Fruit fly (Drosophila melanogaster) whole organism, embryonic: ENCODE results near the gene CG31675.

ENCODE experiments used
- Blimp-1 ChIP-seq: fragments of 200-800 bp; sonication (Bioruptor generic); optimal IDR thresholded peaks from 3 replicates; lab custom pipeline; 2018; ENCODE audit warnings: missing biosample characterization, missing genetic modification characterization, mild to moderate bottlenecking, moderate library complexity, missing genetic modification reagents
- CG1024 ChIP-seq: fragments of 200-800 bp; sonication (Bioruptor generic); IDR thresholded peaks from 2 replicates; pipeline ENCODE4 v1.3.6; 2022; ENCODE audit warnings: missing biosample characterization, missing genetic modification characterization
- CG10274 ChIP-seq: fragments of 200-800 bp; sonication (Bioruptor generic); optimal IDR thresholded peaks from 3 replicates; lab custom pipeline; 2017; ENCODE audit warnings: missing biosample characterization, mild to moderate bottlenecking, missing genetic modification characterization
- CG10431 ChIP-seq: fragments of 200-800 bp; sonication (Bioruptor generic); optimal IDR thresholded peaks from 3 replicates; lab custom pipeline; 2018; ENCODE audit warnings: missing biosample characterization, mild to moderate bottlenecking, missing genetic modification characterization
- CG10654 ChIP-seq: fragments of 200-800 bp; sonication (Bioruptor generic); optimal IDR thresholded peaks from 2 replicates; lab custom pipeline; 2016; ENCODE audit warnings: missing biosample characterization, missing genetic modification characterization
- CG12104 ChIP-seq: fragments of 200-800 bp; sonication (Bioruptor generic); optimal IDR thresholded peaks from 3 replicates; lab custom pipeline; 2016; ENCODE audit warnings: missing biosample characterization, missing genetic modification characterization
- CG12299 ChIP-seq: fragments of 200-800 bp; sonication (Bioruptor generic); optimal IDR thresholded peaks from 2 replicates; lab custom pipeline; 2018; ENCODE audit warnings: missing biosample characterization, mild to moderate bottlenecking, missing genetic modification characterization
- CG13424 ChIP-seq: fragments of 200-800 bp; sonication (Bioruptor generic); optimal IDR thresholded peaks from 2 replicates; lab custom pipeline; 2019; ENCODE audit warnings: missing biosample characterization, mild to moderate bottlenecking, missing genetic modification characterization, moderate library complexity
- CG2199 ChIP-seq: fragments of 200-800 bp; sonication (Bioruptor generic); IDR thresholded peaks from 3 replicates; pipeline ENCODE4 v1.3.6; 2022; ENCODE audit warnings: missing biosample characterization, missing genetic modification characterization
- CG2678 ChIP-seq: fragments of 200-800 bp; sonication (Bioruptor generic); optimal IDR thresholded peaks from 3 replicates; lab custom pipeline; 2019; ENCODE audit warnings: missing biosample characterization, mild to moderate bottlenecking, missing genetic modification characterization, moderate library complexity
- CG2889 ChIP-seq: fragments of 200-800 bp; sonication (Bioruptor generic); IDR thresholded peaks from 3 replicates; pipeline ENCODE4 v1.3.6; 2022; ENCODE audit warnings: missing biosample characterization, missing genetic modification characterization
- CG32772 ChIP-seq: fragments of 200-800 bp; sonication (Bioruptor generic); IDR thresholded peaks from 2 replicates; pipeline ENCODE4 v1.3.6; 2022; ENCODE audit warnings: missing biosample characterization, missing genetic modification characterization
- CG34376 ChIP-seq: fragments of 200-800 bp; sonication (Bioruptor generic); optimal IDR thresholded peaks from 2 replicates; lab custom pipeline; 2018; ENCODE audit warnings: missing biosample characterization, mild to moderate bottlenecking, missing genetic modification characterization
- CG42726 ChIP-seq: fragments of 200-800 bp; sonication (Bioruptor generic); IDR thresholded peaks from 2 replicates; pipeline ENCODE4 v1.3.6; 2022; ENCODE audit warnings: missing biosample characterization, missing genetic modification characterization; ENCODE audit not compliant: partially characterized antibody
- CG6813 ChIP-seq: fragments of 200-800 bp; sonication (Bioruptor generic); optimal IDR thresholded peaks from 2 replicates; lab custom pipeline; 2017; ENCODE audit warnings: missing biosample characterization, missing genetic modification characterization, mild to moderate bottlenecking, moderate library complexity, missing genetic modification reagents
- CG7271 ChIP-seq: fragments of 200-800 bp; sonication (Bioruptor generic); optimal IDR thresholded peaks from 2 replicates; lab custom pipeline; 2018; ENCODE audit warnings: missing biosample characterization, mild to moderate bottlenecking, missing genetic modification characterization, moderate library complexity
- CG8359 ChIP-seq: fragments of 200-800 bp; sonication (Bioruptor generic); optimal IDR thresholded peaks from 2 replicates; lab custom pipeline; 2017; ENCODE audit warnings: missing biosample characterization, mild to moderate bottlenecking, missing genetic modification characterization, borderline replicate concordance
- CG8388 ChIP-seq: fragments of 200-800 bp; sonication (Bioruptor generic); optimal IDR thresholded peaks from 2 replicates; lab custom pipeline; 2019; ENCODE audit warnings: missing biosample characterization, mild to moderate bottlenecking, missing genetic modification characterization, moderate library complexity
- CG8478 ChIP-seq: fragments of >200 bp; optimal IDR thresholded peaks from 2 replicates; lab custom pipeline; 2018
- CG9932 ChIP-seq: fragments of 200-800 bp; sonication (Bioruptor generic); IDR thresholded peaks from 2 replicates; pipeline ENCODE4 v1.3.6; 2022; ENCODE audit warnings: missing biosample characterization, missing genetic modification characterization
- Ets65A ChIP-seq: fragments of 200-800 bp; sonication (Bioruptor generic); peaks from one replicate; lab custom pipeline; 2016; ENCODE audit warnings: missing biosample characterization, missing genetic modification characterization
- Fer3 ChIP-seq: fragments of 200-800 bp; sonication (Bioruptor generic); optimal IDR thresholded peaks from 2 replicates; lab custom pipeline; 2018; ENCODE audit warnings: missing biosample characterization, mild to moderate bottlenecking, missing genetic modification characterization, moderate library complexity
- HLH3B ChIP-seq: fragments of 200-800 bp; sonication (Bioruptor generic); IDR thresholded peaks from 2 replicates; pipeline ENCODE4 v1.3.6; 2022; ENCODE audit warnings: missing biosample characterization, missing genetic modification characterization
- HLHmδ ChIP-seq: fragments of 200-800 bp; sonication (Bioruptor generic); optimal IDR thresholded peaks from 2 replicates; lab custom pipeline; 2018; ENCODE audit warnings: missing biosample characterization, mild to moderate bottlenecking, missing genetic modification characterization, moderate library complexity
- Hand ChIP-seq: fragments of 200-800 bp; sonication (Bioruptor generic); optimal IDR thresholded peaks from 2 replicates; lab custom pipeline; 2017; ENCODE audit warnings: mild to moderate bottlenecking, missing biosample characterization, missing genetic modification reagents, missing genetic modification characterization
- Jarid2 ChIP-seq: fragments of 200-800 bp; sonication (Bioruptor generic); optimal IDR thresholded peaks from 3 replicates; lab custom pipeline; 2017; ENCODE audit warnings: mild to moderate bottlenecking, missing biosample characterization, missing genetic modification reagents, missing genetic modification characterization
- Lim3 ChIP-seq: fragments of 200-800 bp; sonication (Bioruptor generic); IDR thresholded peaks from 2 replicates; pipeline ENCODE4 v1.3.6; 2022; ENCODE audit warnings: missing biosample characterization, missing genetic modification characterization
- MBD-R2 ChIP-seq: fragments of 200-800 bp; sonication (Bioruptor generic); IDR thresholded peaks from 2 replicates; pipeline ENCODE4 v1.3.6; 2022; ENCODE audit warnings: missing biosample characterization, missing genetic modification characterization
- Optix ChIP-seq: fragments of 200-800 bp; sonication (Bioruptor generic); IDR thresholded peaks from 3 replicates; pipeline ENCODE4 v1.3.6; 2022; ENCODE audit warnings: missing biosample characterization, missing genetic modification characterization
- PHDP ChIP-seq: fragments of 200-800 bp; sonication (Bioruptor generic); optimal IDR thresholded peaks from 3 replicates; lab custom pipeline; 2018; ENCODE audit warnings: missing biosample characterization, mild to moderate bottlenecking, missing genetic modification characterization, moderate library complexity
- Xbp1 ChIP-seq: fragments of 200-800 bp; sonication (Bioruptor generic); optimal IDR thresholded peaks from 3 replicates; lab custom pipeline; 2016; ENCODE audit warnings: missing biosample characterization, mild to moderate bottlenecking, missing genetic modification characterization
- az2 ChIP-seq: fragments of 200-800 bp; sonication (Bioruptor generic); optimal IDR thresholded peaks from 3 replicates; lab custom pipeline; 2016; ENCODE audit warnings: missing biosample characterization, missing genetic modification characterization
- bowl ChIP-seq: fragments of 200-800 bp; sonication (Bioruptor generic); IDR thresholded peaks from 2 replicates; pipeline ENCODE4 v1.3.6; 2022; ENCODE audit warnings: missing biosample characterization, missing genetic modification characterization
- crp ChIP-seq, 2 experiments: fragments of 200-800 bp; sonication (Bioruptor generic); optimal IDR thresholded peaks; 2 replicates in 1 of 2; 3 replicates in 1 of 2; lab custom pipeline; 2017; ENCODE audit warnings: missing biosample characterization in 2 of 2, missing genetic modification characterization in 2 of 2, mild to moderate bottlenecking in 1 of 2, moderate library complexity in 1 of 2
- dysf ChIP-seq: fragments of 200-800 bp; sonication (Bioruptor generic); IDR thresholded peaks from 3 replicates; pipeline ENCODE4 v1.3.6; 2022; ENCODE audit warnings: missing biosample characterization, missing genetic modification characterization
- ftz-f1 ChIP-seq: fragments of 200-800 bp; sonication (Bioruptor generic); optimal IDR thresholded peaks from 2 replicates; lab custom pipeline; 2016; ENCODE audit warnings: missing biosample characterization, missing genetic modification characterization
- her ChIP-seq: fragments of 200-800 bp; sonication (Bioruptor generic); optimal IDR thresholded peaks from 2 replicates; lab custom pipeline; 2016; ENCODE audit warnings: missing biosample characterization, missing genetic modification characterization
- kah ChIP-seq: fragments of 200-800 bp; sonication (Bioruptor generic); optimal IDR thresholded peaks from 2 replicates; lab custom pipeline; 2018; ENCODE audit warnings: missing biosample characterization, mild to moderate bottlenecking, missing genetic modification characterization
- lmd ChIP-seq: fragments of 200-800 bp; sonication (Bioruptor generic); IDR thresholded peaks from 2 replicates; pipeline ENCODE4 v1.3.6; 2022; ENCODE audit warnings: missing biosample characterization, missing genetic modification characterization
- nau ChIP-seq: fragments of 200-800 bp; sonication (Bioruptor generic); optimal IDR thresholded peaks from 3 replicates; lab custom pipeline; 2017; ENCODE audit warnings: missing biosample characterization, mild to moderate bottlenecking, missing genetic modification characterization, missing genetic modification reagents
- otp ChIP-seq: fragments of 200-800 bp; sonication (Bioruptor generic); IDR thresholded peaks from 3 replicates; pipeline ENCODE4, ENCODE4 v1.3.6; 2022; ENCODE audit warnings: missing biosample characterization, missing genetic modification characterization
- tll ChIP-seq, 2 experiments: fragments of 200-800 bp in 1 of 2; fragments of >200 bp in 1 of 2; sonication (Bioruptor generic) in 1 of 2; optimal IDR thresholded peaks; 2 replicates each; lab custom pipeline; 2017 to 2019; ENCODE audit warnings: missing biosample characterization in 2 of 2, missing genetic modification characterization in 2 of 2, mild to moderate bottlenecking in 1 of 2, moderate library complexity in 1 of 2
- zen2 ChIP-seq: fragments of 200-800 bp; sonication (Bioruptor generic); IDR thresholded peaks from 3 replicates; pipeline ENCODE4 v1.3.6; 2022; ENCODE audit warnings: missing biosample characterization, missing genetic modification characterization; ENCODE audit not compliant: partially characterized antibody

CG31675 gene

dm6 chr2L:20823196-20824105 lies 44.1 kb upstream of the CG31675 start (continued):
- TF ChIP-seq HLHmδ (peak; percentile 73), kah (peak; percentile 34), CG10654 (GFP tag; lab: Kevin White, UChicago) (no peak), CG8388 (GFP tag; lab: Kevin White, UChicago) (no peak), Lim3 (GFP tag; lab: Robert Waterston, UW) (no peak), dysf (GFP tag; lab: Robert Waterston, UW) (no peak), lmd (GFP tag; lab: Robert Waterston, UW) (no peak), bowl (0 out of 2 replicates have a peak, but pooled peaks have one; percentile 28), CG12104 (no peak), CG10431 (GFP tag; lab: Kevin White, UChicago) (peak; percentile 79), Xbp1 (GFP tag; lab: Kevin White, UChicago) (peak; percentile 22), Blimp-1 (no peak), tll (GFP tag; optimal IDR thresholded peaks at IDR 0.05; lab: Kevin White, UChicago) (no peak), az2 (no peak), CG2678 (tag; lab: Kevin White, UChicago) (peak; percentile 23), CG2889 (GFP tag; lab: Robert Waterston, UW) (no peak), CG42726 (GFP tag; lab: Robert Waterston, UW) (no peak), MBD-R2 (GFP tag; lab: Robert Waterston, UW) (no peak), CG10274 (GFP tag; lab: Kevin White, UChicago) (no peak), CG9932 (GFP tag; lab: Robert Waterston, UW) (peak; percentile 45), CG34376 (peak; percentile 83), Optix (peak; percentile 36; the same call in 1 of the 3 replicates), CG8359 (GFP tag; lab: Kevin White, UChicago) (no peak), zen2 (GFP tag; lab: Robert Waterston, UW) (peak; percentile 61; the same call in 2 of the 3 replicates), CG8478 (lab: Kevin White, UChicago) (peak; percentile 93), CG32772 (no peak), her (peak; percentile 37), CG1024 (GFP tag; lab: Robert Waterston, UW) (0 out of 2 replicates have a peak, but pooled peaks have one; percentile 13), ftz-f1 (peak; percentile 66), CG12299 (tag; lab: Kevin White, UChicago) (no peak), HLH3B (GFP tag; lab: Robert Waterston, UW) (no peak), Ets65A (GFP tag; lab: Kevin White, UChicago) (peak; percentile 48), nau (GFP tag; lab: Kevin White, UChicago) (no peak), CG13424 (tag; lab: Kevin White, UChicago) (peak; percentile 18), Fer3 (tag; lab: Kevin White, UChicago) (no peak), CG7271 (tag; lab: Kevin White, UChicago) (no peak), CG2199 (peak; percentile 95), Hand (GFP tag; lab: Kevin White, UChicago) (no peak), Jarid2 (GFP tag; lab: Kevin White, UChicago) (no peak), otp (GFP tag; lab: Robert Waterston, UW) (peak; percentile 44; the same call in 1 of the 3 replicates), CG6813 (GFP tag; lab: Kevin White, UChicago) (peak; percentile 29), PHDP (tag; lab: Kevin White, UChicago) (no peak), crp (GFP tag; optimal IDR thresholded peaks at IDR 0.05; lab: Kevin White, UChicago) (no peak)
